Worm (Caenorhabditis elegans): ENCODE measurements around the gene ifa-4.

Gene ifa-4

DNA sequence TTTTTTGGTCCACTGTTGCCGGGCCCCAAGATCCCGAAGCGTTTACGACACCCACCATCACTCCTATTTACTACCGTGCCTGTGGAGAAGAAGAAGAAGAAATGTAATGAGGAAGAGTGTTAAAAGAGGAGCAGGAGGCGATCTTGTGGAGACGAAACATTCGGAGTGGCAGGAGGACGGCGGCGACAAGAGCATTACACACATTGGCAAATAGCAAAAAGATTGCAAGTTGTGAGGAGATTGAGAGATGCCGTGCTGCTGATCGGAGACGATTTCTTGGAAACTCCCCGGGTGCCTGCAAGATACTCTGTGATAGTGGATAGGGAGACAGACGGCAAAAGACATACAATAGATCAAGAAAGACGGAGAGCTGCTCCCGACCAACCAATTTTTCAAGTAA, 41.5 kb upstream of the ifa-4 start, which contains the start of gene M03F4.4 (continued):
- TF ChIP-seq ceh-8 (GFP tag; optimal IDR thresholded peaks at IDR 0.05) (no peak), grh-1 (GFP tag; IDR thresholded peaks at IDR 0.05) (no peak), egl-27 (tag; optimal IDR thresholded peaks at IDR 0.05) (no peak), hlh-4 (tag; optimal IDR thresholded peaks at IDR 0.05) (no peak), sptf-1 (tag; optimal IDR thresholded peaks at IDR 0.05) (no peak), mdl-1 (tag; optimal IDR thresholded peaks at IDR 0.05) (no peak), ztf-4 (tag; optimal IDR thresholded peaks at IDR 0.05) (peak; percentile 34), skn-1 (tag; optimal IDR thresholded peaks at IDR 0.05) (no peak), nhr-19 (GFP tag; conservative IDR thresholded peaks at IDR 0.05) (peak; percentile 87), tbx-2 (tag; optimal IDR thresholded peaks at IDR 0.05) (peak; percentile 79), ceh-90 (tag; optimal IDR thresholded peaks at IDR 0.05) (no peak), fkh-10 (GFP tag; optimal IDR thresholded peaks at IDR 0.05) (no peak), aly-2 (tag; optimal IDR thresholded peaks at IDR 0.05) (no peak), ztf-11 (tag; optimal IDR thresholded peaks at IDR 0.05) (no peak), tlp-1 (tag; optimal IDR thresholded peaks at IDR 0.05) (no peak), mef-2 (tag; optimal IDR thresholded peaks at IDR 0.05) (no peak), nhr-85 (tag) (no peak), fos-1 (tag; optimal IDR thresholded peaks at IDR 0.05) (no peak), blmp-1 (tag; optimal IDR thresholded peaks at IDR 0.05) (no peak), nhr-71 (tag; optimal IDR thresholded peaks at IDR 0.05) (peak; percentile 94), nhr-47 (tag; optimal IDR thresholded peaks at IDR 0.05) (peak; percentile 53), hlh-17 (GFP tag; optimal IDR thresholded peaks at IDR 0.05; ENCODE audit: borderline replicate concordance) (no peak), zag-1 (tag; optimal IDR thresholded peaks at IDR 0.05) (no peak), pax-3 (tag; optimal IDR thresholded peaks at IDR 0.05) (no peak), efl-3 (GFP tag; optimal IDR thresholded peaks at IDR 0.05) (no peak), alr-1 (tag; optimal IDR thresholded peaks at IDR 0.05; ENCODE audit: borderline replicate concordance) (no peak), egl-13 (tag; optimal IDR thresholded peaks at IDR 0.05) (no peak), ets-5 (GFP tag; IDR thresholded peaks at IDR 0.05) (no peak), lin-35 (GFP tag; optimal IDR thresholded peaks at IDR 0.05) (peak in 1 of 2 experiments; percentile 15), unc-130 (tag; optimal IDR thresholded peaks at IDR 0.05) (peak; percentile 58), nhr-11 (tag; optimal IDR thresholded peaks at IDR 0.05) (peak; percentile 40), nhr-90 (tag; optimal IDR thresholded peaks at IDR 0.05; ENCODE audit: poor library complexity) (no peak), snpc-4 (tag; optimal IDR thresholded peaks at IDR 0.05) (no peak), Y116A8C.19 (tag; optimal IDR thresholded peaks at IDR 0.05; ENCODE audit: borderline replicate concordance) (no peak), zip-4 (GFP tag; optimal IDR thresholded peaks at IDR 0.05) (no peak), dsc-1 (tag; optimal IDR thresholded peaks at IDR 0.05) (peak; percentile 77), nhr-28 (tag; optimal IDR thresholded peaks at IDR 0.05) (no peak), isw-1 (GFP tag; IDR thresholded peaks at IDR 0.05) (no peak), C04F5.9 (tag; optimal IDR thresholded peaks at IDR 0.05) (no peak), ceh-82 (tag; optimal IDR thresholded peaks at IDR 0.05) (peak in 1 of 3 experiments; percentile 29), nhr-84 (tag; optimal IDR thresholded peaks at IDR 0.05) (no peak), hpl-2 (GFP tag; optimal IDR thresholded peaks at IDR 0.05) (no peak), elt-2 (tag; optimal IDR thresholded peaks at IDR 0.05) (no peak), elt-3 (tag; optimal IDR thresholded peaks at IDR 0.05) (no peak), xbp-1 (tag; optimal IDR thresholded peaks at IDR 0.05) (peak; percentile 62), lir-3 (tag; optimal IDR thresholded peaks at IDR 0.05; ENCODE audit: poor library complexity) (peak; percentile 55), snu-23 (GFP tag; optimal IDR thresholded peaks at IDR 0.05) (peak; percentile 70), pag-3 (tag; optimal IDR thresholded peaks at IDR 0.05; ENCODE audit: borderline replicate concordance, insufficient read depth) (peak; percentile 99), unc-98 (GFP tag; IDR thresholded peaks at IDR 0.05) (no peak), jun-1 (tag; optimal IDR thresholded peaks at IDR 0.05) (no peak), lin-14 (GFP tag; optimal IDR thresholded peaks at IDR 0.05) (peak; percentile 87), ces-1 (GFP tag; optimal IDR thresholded peaks at IDR 0.05) (no peak)
